Fruit fly (Drosophila melanogaster) Kc167 (cell line): Measurements from ENCODE around the gene CG8141.

Source experiments
- Myc ChIP-seq: fragments of >200 bp; optimal IDR thresholded peaks from 2 replicates; lab custom pipeline; 2017; ENCODE audit warnings: missing external identifiers
- Sin3A ChIP-seq: fragments of >200 bp; optimal IDR thresholded peaks from 2 replicates; lab custom pipeline; 2018; ENCODE audit warnings: missing external identifiers
- h ChIP-seq: fragments of >200 bp; optimal IDR thresholded peaks from 3 replicates; lab custom pipeline; 2018; ENCODE audit warnings: missing external identifiers
- insv ChIP-seq: fragments of >200 bp; optimal IDR thresholded peaks from 3 replicates; lab custom pipeline; 2018; ENCODE audit warnings: missing external identifiers
- psq ChIP-seq: fragments of >200 bp; optimal IDR thresholded peaks from 2 replicates; lab custom pipeline; 2017; ENCODE audit warnings: missing external identifiers
- ttk ChIP-seq: sonication (Bioruptor generic); optimal IDR thresholded peaks from 2 replicates; lab custom pipeline; 2017; ENCODE audit warnings: missing external identifiers

Gene CG8141

DNA sequence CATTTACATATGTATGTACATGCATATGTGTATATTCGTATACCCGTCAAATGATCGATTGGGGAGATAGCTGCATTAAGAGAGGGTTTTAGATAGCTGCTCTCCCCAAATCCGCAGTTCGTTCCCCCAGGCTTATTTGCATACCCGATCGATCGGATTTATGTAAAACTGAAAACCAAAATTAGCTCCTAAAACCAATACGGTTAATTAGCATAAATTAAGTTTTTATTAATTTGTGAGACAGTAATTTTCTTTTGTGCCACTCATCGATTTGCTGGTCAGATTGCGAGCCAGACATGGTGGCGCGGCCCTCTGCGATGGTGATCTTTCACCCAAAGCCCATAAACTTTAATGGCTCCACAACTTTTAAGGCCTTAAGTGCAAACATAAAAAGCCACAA is 39.8 kb downstream of the CG8141 start:
- TF ChIP-seq psq (lab: Kevin White, UChicago) (no peak), Sin3A (no peak), ttk (lab: Kevin White, UChicago) (no peak), insv (lab: Kevin White, UChicago) (no peak), Myc (lab: Kevin White, UChicago) (no peak), h (no peak)

DNA sequence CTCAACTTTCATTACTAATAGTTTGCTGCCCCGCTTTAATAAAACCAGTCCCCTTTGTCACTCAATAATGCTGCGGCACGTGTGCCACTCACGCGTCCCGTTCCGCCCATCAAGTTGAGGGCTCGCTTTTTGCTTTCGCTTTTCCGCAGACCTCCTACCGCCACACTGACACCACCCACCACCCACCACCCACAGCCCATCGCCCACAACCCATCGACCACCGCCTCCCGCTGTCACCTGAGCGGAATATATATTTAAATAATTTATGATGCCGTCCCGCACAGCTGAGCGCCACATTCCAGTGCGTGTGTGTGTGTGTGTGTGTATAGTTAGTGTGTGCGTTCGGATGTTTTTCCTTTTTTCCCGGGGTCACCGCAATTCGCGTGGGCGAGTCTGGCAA is 50.3 kb downstream of the CG8141 start:
- no peak for TF ChIP-seq Sin3A
- TF ChIP-seq ttk (lab: Kevin White, UChicago) = no peak
- no peak for TF ChIP-seq psq (lab: Kevin White, UChicago)
- TF ChIP-seq h = no peak
- no peak for TF ChIP-seq insv (lab: Kevin White, UChicago)
- TF ChIP-seq Myc (lab: Kevin White, UChicago) = no peak
